Worm (Caenorhabditis elegans): ENCODE data around the gene K02D10.1.
A peak's percentile ranks its signal among the peaks of the same experiment; 100 is the strongest.

The K02D10.1 gene

DNA sequence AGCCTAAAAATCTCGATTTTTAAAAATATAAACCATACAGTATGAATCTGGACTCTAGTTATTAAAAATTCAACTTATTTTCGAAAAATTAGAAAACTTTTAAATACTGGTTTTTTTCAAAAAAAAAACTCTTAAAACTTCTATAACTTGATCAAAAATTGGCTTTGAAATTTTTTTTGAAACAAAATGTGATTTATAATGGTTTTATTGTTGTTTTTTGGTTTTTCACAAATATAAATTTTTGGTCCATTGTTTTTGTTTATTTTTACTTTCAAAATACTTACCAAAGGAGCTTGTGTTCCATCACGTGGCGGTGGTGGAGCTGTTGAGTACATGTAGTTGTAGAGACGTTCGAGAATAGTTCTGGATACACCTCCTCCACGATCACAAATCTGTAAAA lies 31.0 kb upstream of the K02D10.1 start (continued):
- TF ChIP-seq B0261.1 (tag; optimal IDR thresholded peaks at IDR 0.05) (no peak), snpc-1.3 (tag; optimal IDR thresholded peaks at IDR 0.05; ENCODE audit: insufficient read depth) (no peak), sptf-2 (GFP tag; optimal IDR thresholded peaks at IDR 0.05) (no peak)

- TF ChIP-seq F23B12.7 (tag; optimal IDR thresholded peaks at IDR 0.05; ENCODE audit: insufficient read depth) (peak; percentile 40), cebp-1 (GFP tag; IDR thresholded peaks at IDR 0.05) (no peak), cebp-1 (tag; optimal IDR thresholded peaks at IDR 0.05) (peak; percentile 47), ztf-25 (GFP tag; IDR thresholded peaks at IDR 0.05) (no peak), somi-1 (GFP tag; optimal IDR thresholded peaks at IDR 0.05) (peak; percentile 73), B0019.2 (GFP tag; conservative IDR thresholded peaks at IDR 0.05) (no peak), ekl-4 (GFP tag; IDR thresholded peaks at IDR 0.05) (0 out of 2 replicates have a peak, but pooled peaks have one; percentile 28), hmg-1.2 (GFP tag; IDR thresholded peaks at IDR 0.05) (peak; percentile 23; the same call in 1 of the 2 replicates), ztf-28 (GFP tag; IDR thresholded peaks at IDR 0.05) (no peak), repo-1 (tag; optimal IDR thresholded peaks at IDR 0.05) (no peak), F39B2.1 (GFP tag; IDR thresholded peaks at IDR 0.05) (no peak), nfyb-1 (GFP tag; IDR thresholded peaks at IDR 0.05) (no peak), K11D2.4 (GFP tag; IDR thresholded peaks at IDR 0.05) (0 out of 2 replicates have a peak, but pooled peaks have one; percentile 15), pha-4 (tag; optimal IDR thresholded peaks at IDR 0.05) (no peak), F49E8.2 (tag; optimal IDR thresholded peaks at IDR 0.05; ENCODE audit: insufficient read depth) (no peak), ceh-91 (GFP tag; IDR thresholded peaks at IDR 0.05) (no peak), ztf-26 (tag; optimal IDR thresholded peaks at IDR 0.05) (peak; percentile 83), ceh-40 (GFP tag; IDR thresholded peaks at IDR 0.05) (no peak), lin-40 (tag; optimal IDR thresholded peaks at IDR 0.05) (peak; percentile 64), unc-62 (GFP tag; optimal IDR thresholded peaks at IDR 0.05) (no peak), attf-5 (GFP tag; optimal IDR thresholded peaks at IDR 0.05) (peak; percentile 44), dox-1 (GFP tag; IDR thresholded peaks at IDR 0.05) (peak; percentile 35; the same call in 1 of the 2 replicates), nhr-80 (tag; optimal IDR thresholded peaks at IDR 0.05) (peak; percentile 89), tbp1 (GFP tag; optimal IDR thresholded peaks at IDR 0.05) (peak; percentile 30), ceh-58 (GFP tag; IDR thresholded peaks at IDR 0.05) (no peak), let-607 (tag; optimal IDR thresholded peaks at IDR 0.05) (peak in 1 of 2 experiments; percentile 45), K12H6.12 (tag; optimal IDR thresholded peaks at IDR 0.05) (no peak)
These were observed 30.2 kb upstream of the K02D10.1 start for ce11 chrIII:8739126-8739525.

ce11 chrIII:8739786-8740185 lies 29.6 kb upstream of the K02D10.1 start:
- TF ChIP-seq B0336.3 (GFP tag; IDR thresholded peaks at IDR 0.05) (no peak), somi-1 (GFP tag; optimal IDR thresholded peaks at IDR 0.05) (no peak), F37B4.10 (GFP tag; IDR thresholded peaks at IDR 0.05) (0 out of 2 replicates have a peak, but pooled peaks have one; percentile 46), F33H1.4 (GFP tag; IDR thresholded peaks at IDR 0.05) (no peak)

ce11 chrIII:8741276-8741860 lies 28.0 kb upstream of the K02D10.1 start, which contains the start of gene pdhk-2:
Gene pdhk-2, minus strand, starts transcription at chrIII:8741412.
- peak; percentile 87 for TF ChIP-seq repo-1 (tag; optimal IDR thresholded peaks at IDR 0.05)
- TF ChIP-seq mes-4 (tag; optimal IDR thresholded peaks at IDR 0.05) = peak; percentile 15
- TF ChIP-seq Y53F4B.3 (GFP tag; IDR thresholded peaks at IDR 0.05) = 0 out of 2 replicates have a peak, but pooled peaks have one; percentile 24
- no peak for TF ChIP-seq aptf-2 (GFP tag; conservative IDR thresholded peaks at IDR 0.05)
- peak; percentile 76 for TF ChIP-seq xnd-1 (tag; optimal IDR thresholded peaks at IDR 0.05)
- TF ChIP-seq athp-1 (tag; optimal IDR thresholded peaks at IDR 0.05) = peak; percentile 71
- no peak for TF ChIP-seq T07F8.4 (tag; optimal IDR thresholded peaks at IDR 0.05)
- peak; percentile 77 for TF ChIP-seq lsl-1 (GFP tag; optimal IDR thresholded peaks at IDR 0.05)
- TF ChIP-seq lag-1 (GFP tag; IDR thresholded peaks at IDR 0.05) = no peak
- TF ChIP-seq madf-3 (GFP tag; IDR thresholded peaks at IDR 0.05) = peak; percentile 84
- TF ChIP-seq nfya-2 (GFP tag; IDR thresholded peaks at IDR 0.05) = no peak
- TF ChIP-seq F37B4.10 (GFP tag; IDR thresholded peaks at IDR 0.05) = no peak
- TF ChIP-seq F49E8.2 (tag; optimal IDR thresholded peaks at IDR 0.05; ENCODE audit: insufficient read depth) = peak; percentile 70
- peak; percentile 82 for TF ChIP-seq F23B12.7 (tag; optimal IDR thresholded peaks at IDR 0.05; ENCODE audit: insufficient read depth)
- peak; percentile 81 for TF ChIP-seq attf-3 (GFP tag; conservative IDR thresholded peaks at IDR 0.05)
- peak; percentile 72; the same call in 1 of the 2 replicates for TF ChIP-seq cebp-1 (GFP tag; IDR thresholded peaks at IDR 0.05)
- peak; percentile 91 for TF ChIP-seq cebp-1 (tag; optimal IDR thresholded peaks at IDR 0.05)

Data from whole organism, young adult.